Fruit fly (Drosophila melanogaster): ENCODE measurements around the gene CG5885.
A peak's percentile ranks its signal among the peaks of the same experiment; 100 is the strongest.

Gene CG5885

DNA sequence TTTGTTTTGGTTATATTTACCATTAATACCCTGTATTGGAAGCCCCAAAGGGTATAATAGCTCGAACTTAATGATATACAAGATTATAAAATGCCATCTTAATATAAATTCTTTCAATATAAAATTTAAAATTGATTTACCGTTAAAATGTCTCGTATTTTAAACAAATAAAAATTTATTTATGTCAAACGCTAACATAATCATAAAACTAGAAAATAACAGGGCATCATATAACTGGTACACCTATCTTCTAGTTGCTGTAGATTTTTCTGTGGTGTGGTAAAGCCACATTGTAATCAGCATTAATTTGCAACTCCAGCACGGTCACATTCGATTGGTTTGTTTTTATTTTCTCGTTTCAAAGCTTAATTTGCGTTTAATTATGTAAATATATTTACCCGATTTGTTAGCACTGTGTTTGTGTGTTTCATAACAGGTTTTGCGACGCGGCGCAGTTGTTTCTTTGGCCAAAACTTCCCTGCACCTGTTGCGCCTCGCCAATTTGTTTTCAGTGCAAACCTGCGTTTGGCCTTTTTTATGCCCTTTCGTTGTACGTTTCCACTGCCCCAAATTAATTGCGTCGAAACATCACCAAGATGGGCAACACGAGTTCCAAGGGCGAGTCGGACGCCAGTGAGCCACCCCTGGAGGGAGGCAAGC is 39.0 kb upstream of the CG5885 start, which contains the start of the genes CG4658 and CG5846 (continued):
- peak; percentile 65 for TF ChIP-seq CG17186 (GFP tag; optimal IDR thresholded peaks at IDR 0.05)
- TF ChIP-seq CG14667 (GFP tag; IDR thresholded peaks at IDR 0.05): peak; percentile 94
- TF ChIP-seq Hmr (GFP tag; optimal IDR thresholded peaks at IDR 0.05): peak; percentile 93
- peak; percentile 93 for TF ChIP-seq CG10462 (GFP tag; optimal IDR thresholded peaks at IDR 0.05)
- peak; percentile 93 for TF ChIP-seq tio (GFP tag; optimal IDR thresholded peaks at IDR 0.05)
- peak; percentile 88 for TF ChIP-seq CG17385 (GFP tag; optimal IDR thresholded peaks at IDR 0.05)
- peak; percentile 79 for TF ChIP-seq Hand (GFP tag; optimal IDR thresholded peaks at IDR 0.05)
- peak; percentile 95 for TF ChIP-seq Atf6 (GFP tag; IDR thresholded peaks at IDR 0.05)
- no peak for TF ChIP-seq h (optimal IDR thresholded peaks at IDR 0.05)
- TF ChIP-seq D19B (GFP tag; optimal IDR thresholded peaks at IDR 0.05): peak; percentile 100
- TF ChIP-seq CG10543 (GFP tag; optimal IDR thresholded peaks at IDR 0.05): peak; percentile 74
- TF ChIP-seq CG11696 (GFP tag; IDR thresholded peaks at IDR 0.05): peak; percentile 86
- TF ChIP-seq seq (GFP tag; IDR thresholded peaks at IDR 0.05): peak; percentile 80
- peak; percentile 91 for TF ChIP-seq CG15601 (tag; optimal IDR thresholded peaks at IDR 0.05)
- TF ChIP-seq CG6272 (GFP tag; IDR thresholded peaks at IDR 0.05): peak; percentile 93
- TF ChIP-seq chinmo (GFP tag; IDR thresholded peaks at IDR 0.05; ENCODE audit: partially characterized antibody): 0 out of 4 replicates have a peak, but pooled peaks have one; percentile 46
- peak; percentile 80 for TF ChIP-seq Lhr (GFP tag; optimal IDR thresholded peaks at IDR 0.05)
- TF ChIP-seq CG18764 (GFP tag; optimal IDR thresholded peaks at IDR 0.05): peak; percentile 93
- peak; percentile 67 for TF ChIP-seq TFAM (GFP tag; optimal IDR thresholded peaks at IDR 0.05)
- TF ChIP-seq CG15696 (tag; optimal IDR thresholded peaks at IDR 0.05): peak; percentile 89
- peak; percentile 94 for TF ChIP-seq chm (GFP tag; IDR thresholded peaks at IDR 0.05)
- peak; percentile 86 for TF ChIP-seq CG5953 (GFP tag; IDR thresholded peaks at IDR 0.05)
- peak; percentile 72 for TF ChIP-seq mam (GFP tag; optimal IDR thresholded peaks at IDR 0.05)
- TF ChIP-seq Abd-B (GFP tag; optimal IDR thresholded peaks at IDR 0.05): peak; percentile 96
- peak; percentile 79 for TF ChIP-seq Deaf1 (tag; optimal IDR thresholded peaks at IDR 0.05)
- peak; percentile 92 for TF ChIP-seq Meics (GFP tag; optimal IDR thresholded peaks at IDR 0.05)
- TF ChIP-seq fd3F (GFP tag; optimal IDR thresholded peaks at IDR 0.05): peak; percentile 92
- peak; percentile 79 for TF ChIP-seq fu2 (GFP tag; optimal IDR thresholded peaks at IDR 0.05)
- TF ChIP-seq CG6254 (GFP tag; optimal IDR thresholded peaks at IDR 0.05): peak; percentile 81
- peak; percentile 52 for TF ChIP-seq CG10565 (GFP tag; optimal IDR thresholded peaks at IDR 0.05)
- TF ChIP-seq PHDP (tag; optimal IDR thresholded peaks at IDR 0.05): peak; percentile 97
- TF ChIP-seq CG8281 (tag; optimal IDR thresholded peaks at IDR 0.05): peak; percentile 74
- no peak for TF ChIP-seq HLHmδ (GFP tag; optimal IDR thresholded peaks at IDR 0.05)
- peak; percentile 52 for TF ChIP-seq pzg (GFP tag; optimal IDR thresholded peaks at IDR 0.05)
- TF ChIP-seq wdn (GFP tag; IDR thresholded peaks at IDR 0.05): peak; percentile 87
- peak; percentile 89 for TF ChIP-seq CG1233 (GFP tag; optimal IDR thresholded peaks at IDR 0.05)
- TF ChIP-seq CG7963 (GFP tag; IDR thresholded peaks at IDR 0.05; ENCODE audit: partially characterized antibody): no peak
- TF ChIP-seq nmo (GFP tag; optimal IDR thresholded peaks at IDR 0.05): peak; percentile 97
- TF ChIP-seq cg (GFP tag; optimal IDR thresholded peaks at IDR 0.05): no peak
- peak; percentile 74 for TF ChIP-seq lbe (GFP tag; optimal IDR thresholded peaks at IDR 0.05)
- peak; percentile 81 for TF ChIP-seq GATAe (GFP tag; conservative IDR thresholded peaks at IDR 0.05)
- TF ChIP-seq CG3838 (GFP tag; optimal IDR thresholded peaks at IDR 0.05): peak; percentile 82
- peak; percentile 99 for TF ChIP-seq row (GFP tag; IDR thresholded peaks at IDR 0.05)
- peak; percentile 90 for TF ChIP-seq Max (GFP tag; optimal IDR thresholded peaks at IDR 0.05)
- TF ChIP-seq ash1 (GFP tag; optimal IDR thresholded peaks at IDR 0.05): no peak
- peak; percentile 86 for TF ChIP-seq CG3407 (GFP tag; optimal IDR thresholded peaks at IDR 0.05)
- peak; percentile 94 for TF ChIP-seq Oli (tag; optimal IDR thresholded peaks at IDR 0.05)
- peak; percentile 92 for TF ChIP-seq ase (GFP tag; IDR thresholded peaks at IDR 0.05)
- TF ChIP-seq esg (GFP tag; conservative IDR thresholded peaks at IDR 0.05): peak; percentile 93
- TF ChIP-seq br (optimal IDR thresholded peaks at IDR 0.05): no peak
